Fruit fly (Drosophila melanogaster) S2 (cell line): ENCODE results near the gene Sgs7.

Experiments used
- CG8478 ChIP-seq: fragments of >200 bp; optimal IDR thresholded peaks from 2 replicates; lab custom pipeline; 2018
- CTCF ChIP-seq, 2 experiments: fragments of >200 bp; optimal IDR thresholded peaks; 2 replicates each; lab custom pipeline; 2018

DNA sequence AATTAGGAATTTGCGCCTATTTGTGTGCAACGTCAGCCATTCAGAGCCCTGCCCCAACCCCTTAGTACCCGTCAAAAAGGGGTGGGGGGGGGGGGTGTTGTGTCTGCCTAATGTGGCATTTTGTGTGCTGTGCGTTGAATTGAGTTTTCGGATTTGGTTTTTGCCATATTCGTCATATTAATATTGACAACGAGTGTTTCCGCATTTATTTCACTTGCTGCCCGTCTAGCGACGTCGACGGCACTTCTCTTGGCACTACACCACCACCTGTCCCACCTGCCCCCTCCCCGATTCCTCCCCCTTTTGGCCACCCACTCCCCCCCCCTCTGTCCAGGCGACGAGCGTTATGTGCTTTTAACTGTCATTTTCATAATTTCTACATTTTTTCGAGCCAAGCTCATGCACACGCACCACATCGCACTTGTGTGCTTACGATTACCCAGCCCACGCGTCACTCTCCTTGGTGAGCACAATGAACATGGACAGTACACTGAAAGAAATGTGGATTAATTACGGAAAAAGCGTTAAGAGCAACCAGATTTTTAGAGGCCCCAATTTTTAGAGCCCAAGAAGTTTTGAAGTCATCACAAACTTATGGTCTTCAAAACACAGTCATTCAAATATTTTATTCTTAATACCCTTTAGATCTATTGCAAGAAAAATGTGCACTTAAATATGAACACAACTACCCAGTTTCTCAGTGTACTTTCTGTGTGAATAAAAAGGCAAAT is 5.9 kb downstream of the Sgs7 start:
- TF ChIP-seq CTCF (optimal IDR thresholded peaks at IDR 0.05; lab: Kevin White, UChicago) (no peak), CG8478 (no peak)
